Worm (Caenorhabditis elegans) whole organism, L2 larva: ENCODE measurements around the gene C06B3.6.

ENCODE experiments used
- C34F6.9 ChIP-seq: fragments of 150-350 bp; optimal IDR thresholded peaks from 2 replicates; lab custom pipeline; 2014; ENCODE audit warnings: missing biosample characterization, missing genetic modification characterization
- R02D3.7 ChIP-seq: fragments of 150-350 bp; optimal IDR thresholded peaks from 2 replicates; lab custom pipeline; 2014; ENCODE audit warnings: missing biosample characterization, missing genetic modification characterization
- Y55F3AM.14 ChIP-seq: fragments of 200-800 bp; sonication (Bioruptor generic); optimal IDR thresholded peaks from 2 replicates; lab custom pipeline; 2018; ENCODE audit warnings: mild to moderate bottlenecking, missing genetic modification characterization, missing compliant biosample characterization
- ZK546.5 ChIP-seq: sonication (generic microtip); optimal IDR thresholded peaks from 2 replicates; lab custom pipeline; 2017; ENCODE audit warnings: missing biosample characterization, missing genetic modification characterization
- ama-1 ChIP-seq: fragments of 150-350 bp; optimal IDR thresholded peaks from 2 replicates; lab custom pipeline; 2018; ENCODE audit warnings: inconsistent platforms
- blmp-1 ChIP-seq: sonication (generic microtip); optimal IDR thresholded peaks from 2 replicates; lab custom pipeline; 2017; ENCODE audit warnings: missing genetic modification characterization, mild to moderate bottlenecking, missing compliant biosample characterization, antibody characterized with exemption, moderate library complexity; ENCODE audit not compliant: insufficient read depth
- ceh-82 ChIP-seq: fragments of 150-350 bp; optimal IDR thresholded peaks from 2 replicates; lab custom pipeline; 2014; ENCODE audit warnings: missing biosample characterization, missing genetic modification characterization
- crh-2 ChIP-seq: sonication (generic microtip); optimal IDR thresholded peaks from 2 replicates; lab custom pipeline; 2017; ENCODE audit warnings: missing biosample characterization, missing genetic modification characterization
- dmd-4 ChIP-seq: sonication (generic microtip); optimal IDR thresholded peaks from 2 replicates; lab custom pipeline; 2017; ENCODE audit warnings: missing biosample characterization, missing genetic modification characterization
- egl-27 ChIP-seq: sonication (generic microtip); optimal IDR thresholded peaks from 3 replicates; lab custom pipeline; 2017; ENCODE audit warnings: missing biosample characterization, missing genetic modification reagents, missing genetic modification characterization
- elt-1 ChIP-seq: fragments of 150-350 bp; optimal IDR thresholded peaks from 2 replicates; lab custom pipeline; 2014; ENCODE audit warnings: missing biosample characterization, missing genetic modification characterization
- elt-3 ChIP-seq: sonication (generic microtip); optimal IDR thresholded peaks from 2 replicates; lab custom pipeline; 2017; ENCODE audit warnings: missing biosample characterization, missing genetic modification characterization
- fos-1 ChIP-seq: fragments of 150-350 bp; optimal IDR thresholded peaks from 2 replicates; lab custom pipeline; 2014; ENCODE audit warnings: missing biosample characterization, missing genetic modification characterization
- gmeb-1 ChIP-seq: fragments of 150-350 bp; optimal IDR thresholded peaks from 2 replicates; lab custom pipeline; 2014; ENCODE audit warnings: missing biosample characterization, missing genetic modification characterization
- lin-11 ChIP-seq: fragments of 150-350 bp; sonication (generic microtip); optimal IDR thresholded peaks from 2 replicates; lab custom pipeline; 2014; ENCODE audit warnings: missing biosample characterization, missing genetic modification characterization, inconsistent platforms, mixed read lengths
- lin-13 ChIP-seq: fragments of 150-350 bp; optimal IDR thresholded peaks from 2 replicates; lab custom pipeline; 2014; ENCODE audit warnings: missing biosample characterization, missing genetic modification reagents, missing genetic modification characterization
- lin-39 ChIP-seq: fragments of 150-350 bp; optimal IDR thresholded peaks from 2 replicates; lab custom pipeline; 2014; ENCODE audit warnings: missing biosample characterization, missing genetic modification reagents, missing genetic modification characterization
- lsy-2 ChIP-seq, 2 experiments: fragments of 150-350 bp in 1 of 2; sonication (generic microtip) in 1 of 2; optimal IDR thresholded peaks; 2 replicates each; lab custom pipeline; 2014 to 2017; ENCODE audit warnings: missing biosample characterization in 2 of 2, missing genetic modification characterization in 2 of 2
- mab-5 ChIP-seq: fragments of 150-350 bp; optimal IDR thresholded peaks from 2 replicates; lab custom pipeline; 2014; ENCODE audit warnings: missing biosample characterization, missing genetic modification characterization
- mbf-1 ChIP-seq: sonication (generic microtip); optimal IDR thresholded peaks from 2 replicates; lab custom pipeline; 2017; ENCODE audit warnings: missing biosample characterization, missing genetic modification characterization
- nhr-10 ChIP-seq: sonication (generic microtip); optimal IDR thresholded peaks from 2 replicates; lab custom pipeline; 2017; ENCODE audit warnings: missing biosample characterization, missing genetic modification characterization
- nhr-11 ChIP-seq: fragments of 150-350 bp; optimal IDR thresholded peaks from 2 replicates; lab custom pipeline; 2014; ENCODE audit warnings: missing biosample characterization, missing genetic modification characterization
- nhr-12 ChIP-seq: fragments of 150-350 bp; optimal IDR thresholded peaks from 2 replicates; lab custom pipeline; 2014; ENCODE audit warnings: missing biosample characterization, missing genetic modification characterization
- nhr-129 ChIP-seq: fragments of 150-350 bp; optimal IDR thresholded peaks from 2 replicates; lab custom pipeline; 2014; ENCODE audit warnings: missing biosample characterization, missing genetic modification characterization
- nhr-21 ChIP-seq: fragments of 150-350 bp; optimal IDR thresholded peaks from 2 replicates; lab custom pipeline; 2014; ENCODE audit warnings: missing biosample characterization, missing genetic modification characterization
- nhr-23 ChIP-seq: fragments of 150-350 bp; optimal IDR thresholded peaks from 2 replicates; lab custom pipeline; 2014; ENCODE audit warnings: missing biosample characterization, missing genetic modification reagents, missing genetic modification characterization
- nhr-25 ChIP-seq: fragments of 150-350 bp; sonication (generic microtip); optimal IDR thresholded peaks from 3 replicates; lab custom pipeline; 2014; ENCODE audit warnings: missing biosample characterization, missing genetic modification characterization
- nhr-6 ChIP-seq: fragments of 150-350 bp; optimal IDR thresholded peaks from 2 replicates; lab custom pipeline; 2014; ENCODE audit warnings: missing biosample characterization, missing genetic modification characterization
- nhr-77 ChIP-seq: fragments of 150-350 bp; optimal IDR thresholded peaks from 2 replicates; lab custom pipeline; 2014; ENCODE audit warnings: missing biosample characterization, missing genetic modification characterization
- peb-1 ChIP-seq: fragments of 150-350 bp; optimal IDR thresholded peaks from 2 replicates; lab custom pipeline; 2014; ENCODE audit warnings: missing biosample characterization, missing genetic modification characterization
- sem-4 ChIP-seq: fragments of 150-350 bp; optimal IDR thresholded peaks from 2 replicates; lab custom pipeline; 2014; ENCODE audit warnings: missing biosample characterization, missing genetic modification reagents, missing genetic modification characterization
- sma-3 ChIP-seq: sonication (generic microtip); optimal IDR thresholded peaks from 2 replicates; lab custom pipeline; 2016; ENCODE audit warnings: missing genetic modification reagents, missing genetic modification characterization, missing compliant biosample characterization
- snpc-4 ChIP-seq: fragments of 150-350 bp; optimal IDR thresholded peaks from 2 replicates; lab custom pipeline; 2014; ENCODE audit warnings: missing biosample characterization, missing genetic modification characterization
- unc-39 ChIP-seq: fragments of 150-350 bp; optimal IDR thresholded peaks from 2 replicates; lab custom pipeline; 2014; ENCODE audit warnings: missing biosample characterization, missing genetic modification characterization
- unc-55 ChIP-seq: fragments of 150-350 bp; sonication (generic microtip); optimal IDR thresholded peaks from 3 replicates; lab custom pipeline; 2014; ENCODE audit warnings: missing biosample characterization, missing genetic modification reagents, missing genetic modification characterization
- unc-62 ChIP-seq: fragments of 150-350 bp; optimal IDR thresholded peaks from 2 replicates; lab custom pipeline; 2014; ENCODE audit warnings: missing biosample characterization, missing genetic modification reagents, missing genetic modification characterization
- zag-1 ChIP-seq: fragments of 150-350 bp; optimal IDR thresholded peaks from 2 replicates; lab custom pipeline; 2014; ENCODE audit warnings: missing biosample characterization, missing genetic modification characterization
- ztf-1 ChIP-seq: fragments of 200-800 bp; sonication (Bioruptor generic); conservative IDR thresholded peaks from 2 replicates; pipeline ENCODE4 v1.3.6; 2022; ENCODE audit warnings: missing genetic modification characterization, missing compliant biosample characterization
- ztf-11 ChIP-seq: sonication (generic microtip); optimal IDR thresholded peaks from 2 replicates; lab custom pipeline; 2017; ENCODE audit warnings: missing biosample characterization, missing genetic modification characterization

Gene C06B3.6

ce11 chrV:13923851-13924250 lies 15.1 kb upstream of the C06B3.6 start, which contains the start of gene srxa-11:
Gene srxa-11 (plus strand): TSS chrV:13924151.
- no peak for TF ChIP-seq ztf-1 (GFP tag; lab: Robert Waterston, UW)

- no peak for TF ChIP-seq ZK546.5
- TF ChIP-seq mbf-1 (tag; lab: Kevin White, UChicago): no peak
- TF ChIP-seq nhr-25: no peak
- TF ChIP-seq crh-2 (tag; lab: Kevin White, UChicago): no peak
- TF ChIP-seq sma-3: no peak
- TF ChIP-seq nhr-6 (tag; lab: Kevin White, UChicago): no peak
- TF ChIP-seq nhr-10 (tag; lab: Kevin White, UChicago): no peak
- no peak for TF ChIP-seq ztf-11 (tag; lab: Kevin White, UChicago)
These were observed 12.0 kb upstream of the C06B3.6 start, which contains the start of gene srx-42 for ce11 chrV:13920730-13921129. Gene srx-42 (plus strand): TSS chrV:13921030.

- TF ChIP-seq lsy-2 (tag; optimal IDR thresholded peaks at IDR 0.05; lab: Kevin White, UChicago) (no peak), lin-39 (tag; lab: Kevin White, UChicago) (no peak), egl-27 (tag; lab: Kevin White, UChicago) (no peak), nhr-12 (no peak), mbf-1 (tag; lab: Kevin White, UChicago) (no peak), peb-1 (tag; lab: Kevin White, UChicago) (no peak), Y55F3AM.14 (GFP tag; lab: Kevin White, UChicago) (no peak), unc-39 (no peak), nhr-23 (tag; lab: Kevin White, UChicago) (no peak), nhr-21 (tag; lab: Kevin White, UChicago) (no peak), sem-4 (tag; lab: Kevin White, UChicago) (no peak), mab-5 (no peak), unc-62 (GFP tag; lab: Kevin White, UChicago) (no peak), gmeb-1 (tag; lab: Kevin White, UChicago) (no peak), zag-1 (tag; lab: Kevin White, UChicago) (no peak), elt-1 (no peak), nhr-129 (tag; lab: Kevin White, UChicago) (no peak), ceh-82 (no peak), snpc-4 (no peak)
These were observed 9.6 kb upstream of the C06B3.6 start, which contains the start of gene str-250 for ce11 chrV:13918341-13918740. Gene str-250 (plus strand): TSS chrV:13918641.

ce11 chrV:13916196-13916595 lies 7.4 kb upstream of the C06B3.6 start, which contains the start of gene str-252:
Gene str-252 (plus strand): TSS chrV:13916496.
- no peak for TF ChIP-seq lsy-2 (tag; optimal IDR thresholded peaks at IDR 0.05; lab: Kevin White, UChicago)
- no peak for TF ChIP-seq elt-3 (tag; lab: Kevin White, UChicago)
- TF ChIP-seq egl-27 (tag; lab: Kevin White, UChicago): no peak
- no peak for TF ChIP-seq mab-5
- TF ChIP-seq lin-13: no peak
- TF ChIP-seq nhr-12: no peak
- TF ChIP-seq unc-62 (GFP tag; lab: Kevin White, UChicago): no peak
- no peak for TF ChIP-seq blmp-1 (tag; lab: Kevin White, UChicago)
- no peak for TF ChIP-seq lin-11 (tag; lab: Kevin White, UChicago)
- TF ChIP-seq gmeb-1 (tag; lab: Kevin White, UChicago): no peak
- no peak for TF ChIP-seq Y55F3AM.14 (GFP tag; lab: Kevin White, UChicago)
- TF ChIP-seq fos-1 (tag; lab: Kevin White, UChicago): no peak
- TF ChIP-seq nhr-77: no peak
- TF ChIP-seq nhr-6 (tag; lab: Kevin White, UChicago): no peak
- no peak for TF ChIP-seq crh-2 (tag; lab: Kevin White, UChicago)
- no peak for TF ChIP-seq ztf-1 (GFP tag; lab: Robert Waterston, UW)
- no peak for TF ChIP-seq nhr-10 (tag; lab: Kevin White, UChicago)
- no peak for TF ChIP-seq dmd-4 (tag; lab: Kevin White, UChicago)
- TF ChIP-seq C34F6.9: no peak
- TF ChIP-seq, all 48 proteins: peak for 0

ce11 chrV:13915390-13915789 lies 6.6 kb upstream of the C06B3.6 start, which contains the start of gene gcy-32:
Gene gcy-32 (minus strand): TSS chrV:13915490.
- TF ChIP-seq ceh-82 (no peak), unc-55 (GFP tag; lab: Kevin White, UChicago) (no peak), fos-1 (tag; lab: Kevin White, UChicago) (no peak), nhr-11 (tag; lab: Kevin White, UChicago) (no peak), ama-1 (lab: Kevin White, UChicago) (no peak), lin-39 (tag; lab: Kevin White, UChicago) (no peak), ztf-11 (tag; lab: Kevin White, UChicago) (no peak), dmd-4 (tag; lab: Kevin White, UChicago) (no peak), mab-5 (no peak), lin-11 (tag; lab: Kevin White, UChicago) (no peak), R02D3.7 (no peak), nhr-6 (tag; lab: Kevin White, UChicago) (no peak)
- TF ChIP-seq, all 48 proteins: peak for 0
